Fruit fly (Drosophila melanogaster): ENCODE results near the gene CG43861.

CG43861 gene

dm6 chr2L:20017055-20017454 is at the start of gene CG43861:
TSS of gene CG43861 (minus strand) at chr2L:20017282.
- TF ChIP-seq CG8478 (optimal IDR thresholded peaks at IDR 0.05) (no peak), CTCF (optimal IDR thresholded peaks at IDR 0.05) (no peak)

dm6 chr2L:20066233-20066650 is 49.2 kb upstream of the CG43861 start, which contains the start of gene bwa:
TSS of gene bwa (plus strand) at chr2L:20066391.
- TF ChIP-seq CG8478 (optimal IDR thresholded peaks at IDR 0.05) (no peak), CTCF (optimal IDR thresholded peaks at IDR 0.05) (peak; percentile 49 to 50)

- TF ChIP-seq CTCF (optimal IDR thresholded peaks at IDR 0.05) (no peak), CG8478 (optimal IDR thresholded peaks at IDR 0.05) (no peak)
Measured at dm6 chr2L:20065516-20065915, 48.4 kb upstream of the CG43861 start, which contains the start of gene vls. TSS of gene vls (minus strand) at chr2L:20065679.

- TF ChIP-seq CTCF (optimal IDR thresholded peaks at IDR 0.05) (no peak), CG8478 (optimal IDR thresholded peaks at IDR 0.05) (no peak)
Measured at dm6 chr2L:20061018-20061657, 44.1 kb upstream of the CG43861 start, which contains the start of the genes barr and lok. TSS of gene barr (minus strand) at chr2L:20061370. TSS of gene lok (plus strand) at chr2L:20061422.

dm6 chr2L:20057391-20057790 is 40.3 kb upstream of the CG43861 start:
- TF ChIP-seq CG8478 (optimal IDR thresholded peaks at IDR 0.05) (no peak), CTCF (optimal IDR thresholded peaks at IDR 0.05) (no peak)

dm6 chr2L:20051172-20051893 is 34.3 kb upstream of the CG43861 start:
- TF ChIP-seq CG8478 (optimal IDR thresholded peaks at IDR 0.05) = no peak
- no peak for TF ChIP-seq CTCF (optimal IDR thresholded peaks at IDR 0.05)

- TF ChIP-seq CTCF (optimal IDR thresholded peaks at IDR 0.05) = no peak
- TF ChIP-seq CG8478 (optimal IDR thresholded peaks at IDR 0.05) = no peak
Measured at dm6 chr2L:20027382-20027919, 10.4 kb upstream of the CG43861 start, which contains the start of gene sNPF. TSS of gene sNPF (plus strand) at chr2L:20027915.

dm6 chr2L:20026351-20026849 is 9.3 kb upstream of the CG43861 start:
- no peak for TF ChIP-seq CG8478 (optimal IDR thresholded peaks at IDR 0.05)
- TF ChIP-seq CTCF (optimal IDR thresholded peaks at IDR 0.05) = no peak

dm6 chr2L:20025711-20026110 is 8.6 kb upstream of the CG43861 start, which contains the start of gene AANATL3:
TSS of gene AANATL3 (minus strand) at chr2L:20025811.
- TF ChIP-seq CG8478 (optimal IDR thresholded peaks at IDR 0.05) (no peak), CTCF (optimal IDR thresholded peaks at IDR 0.05) (no peak)

dm6 chr2L:20024333-20024732 is 7.3 kb upstream of the CG43861 start:
- no peak for TF ChIP-seq CTCF (optimal IDR thresholded peaks at IDR 0.05)
- no peak for TF ChIP-seq CG8478 (optimal IDR thresholded peaks at IDR 0.05)

- TF ChIP-seq CG8478 (optimal IDR thresholded peaks at IDR 0.05) (no peak), CTCF (optimal IDR thresholded peaks at IDR 0.05) (no peak)
Measured at dm6 chr2L:20020091-20020490, 3.0 kb upstream of the CG43861 start.

- no peak for TF ChIP-seq CTCF (optimal IDR thresholded peaks at IDR 0.05)
- no peak for TF ChIP-seq CG8478 (optimal IDR thresholded peaks at IDR 0.05)
Measured at dm6 chr2L:20016448-20016847, 634 bp downstream of the CG43861 start.

dm6 chr2L:20005064-20005463 is 12.0 kb downstream of the CG43861 start:
- TF ChIP-seq CTCF (optimal IDR thresholded peaks at IDR 0.05) (no peak), CG8478 (optimal IDR thresholded peaks at IDR 0.05) (no peak)

- TF ChIP-seq CTCF (optimal IDR thresholded peaks at IDR 0.05) (no peak), CG8478 (optimal IDR thresholded peaks at IDR 0.05) (no peak)
Measured at dm6 chr2L:20004341-20004740, 12.7 kb downstream of the CG43861 start.

dm6 chr2L:20002086-20002485 is 15.0 kb downstream of the CG43861 start:
- TF ChIP-seq CTCF (optimal IDR thresholded peaks at IDR 0.05) = no peak
- no peak for TF ChIP-seq CG8478 (optimal IDR thresholded peaks at IDR 0.05)

Measured in S2 (cell line).